Worm (Caenorhabditis elegans): ENCODE measurements around the gene C15B12.1.

DNA sequence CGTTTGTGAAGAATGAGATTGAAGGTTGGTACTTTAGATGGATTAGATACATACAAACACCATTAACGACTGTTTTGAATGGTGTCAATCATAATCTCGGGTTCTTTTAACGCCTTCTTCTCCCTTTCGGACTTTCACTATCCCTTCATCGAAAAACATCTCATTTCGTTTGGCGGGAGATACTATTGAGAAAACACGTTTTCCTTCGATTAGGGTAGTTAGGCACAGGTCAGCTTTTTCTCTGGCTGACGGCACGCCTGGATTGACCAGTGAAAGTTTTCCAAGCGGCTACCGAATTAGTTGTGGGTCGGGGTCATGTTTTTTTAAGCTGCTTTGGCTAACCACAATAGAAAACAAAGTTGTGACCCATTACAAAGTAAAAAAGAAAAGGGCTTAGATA lies 43.3 kb downstream of the C15B12.1 start:
- no peak for TF ChIP-seq snu-23 (GFP tag; optimal IDR thresholded peaks at IDR 0.05)
- TF ChIP-seq pag-3 (tag; optimal IDR thresholded peaks at IDR 0.05; ENCODE audit: borderline replicate concordance, insufficient read depth): no peak
- TF ChIP-seq jun-1 (tag; optimal IDR thresholded peaks at IDR 0.05): no peak
- TF ChIP-seq ceh-82 (tag; optimal IDR thresholded peaks at IDR 0.05): no peak
